Fruit fly (Drosophila melanogaster): ENCODE measurements around the gene Ccdc39.

Ccdc39 gene

dm6 chr3R:4813172-4813716, 28.7 kb upstream of the Ccdc39 start (continued):
- TF ChIP-seq CG12219 (GFP tag; optimal IDR thresholded peaks at IDR 0.05) (peak; percentile 71), cas (GFP tag; IDR thresholded peaks at IDR 0.05) (peak; percentile 43; the same call in 1 of the 2 replicates), Sry-δ (GFP tag; optimal IDR thresholded peaks at IDR 0.05) (peak; percentile 76), hb (GFP tag; IDR thresholded peaks at IDR 0.05; ENCODE audit: partially characterized antibody) (no peak), Six4 (GFP tag; optimal IDR thresholded peaks at IDR 0.05) (peak; percentile 19), btn (GFP tag; optimal IDR thresholded peaks at IDR 0.05) (no peak), Dbx (GFP tag; IDR thresholded peaks at IDR 0.05) (peak; percentile 70; the same call in 2 of the 3 replicates), lbe (GFP tag; optimal IDR thresholded peaks at IDR 0.05) (peak; percentile 45), HmgD (GFP tag; optimal IDR thresholded peaks at IDR 0.05) (no peak), Dip2 (GFP tag; IDR thresholded peaks at IDR 0.05) (no peak), lilli (GFP tag; optimal IDR thresholded peaks at IDR 0.05) (peak; percentile 46), CG9932 (GFP tag; IDR thresholded peaks at IDR 0.05) (no peak; the same call in none of the 2 replicates), z (GFP tag; IDR thresholded peaks at IDR 0.05) (no peak), mld (GFP tag; IDR thresholded peaks at IDR 0.05; ENCODE audit: partially characterized antibody) (peak; percentile 7; the same call in 1 of the 3 replicates), sd (tag; optimal IDR thresholded peaks at IDR 0.05) (peak; percentile 32), CG3726 (GFP tag; IDR thresholded peaks at IDR 0.05) (no peak), pho (GFP tag; optimal IDR thresholded peaks at IDR 0.05) (peak; percentile 1), prd (optimal IDR thresholded peaks at IDR 0.05) (no peak), prd (GFP tag; IDR thresholded peaks at IDR 0.05) (peak; percentile 74), CG4424 (GFP tag; optimal IDR thresholded peaks at IDR 0.05) (peak; percentile 2), croc (GFP tag; conservative IDR thresholded peaks at IDR 0.05) (peak; percentile 43), CG10543 (GFP tag; optimal IDR thresholded peaks at IDR 0.05) (peak; percentile 76), CG16813 (GFP tag; IDR thresholded peaks at IDR 0.05; ENCODE audit: partially characterized antibody) (peak; percentile 79), row (GFP tag; IDR thresholded peaks at IDR 0.05) (peak; percentile 92), shn (GFP tag; optimal IDR thresholded peaks at IDR 0.05) (peak; percentile 13), Med (GFP tag) (peak; percentile 89), CG13296 (GFP tag; optimal IDR thresholded peaks at IDR 0.05) (peak; percentile 86), BEAF-32 (GFP tag; optimal IDR thresholded peaks at IDR 0.05) (peak; percentile 79), so (GFP tag; IDR thresholded peaks at IDR 0.05) (peak; percentile 54; the same call in 2 of the 3 replicates), CG7745 (tag; optimal IDR thresholded peaks at IDR 0.05) (peak; percentile 89), Bteb2 (GFP tag; optimal IDR thresholded peaks at IDR 0.05) (peak; percentile 5), HLH4C (GFP tag; IDR thresholded peaks at IDR 0.05; ENCODE audit: partially characterized antibody) (peak; percentile 55), CG12104 (GFP tag; optimal IDR thresholded peaks at IDR 0.05) (peak; percentile 49), CG42726 (GFP tag; IDR thresholded peaks at IDR 0.05; ENCODE audit: partially characterized antibody) (peak; percentile 71; the same call in 1 of the 2 replicates), CG30020 (tag; optimal IDR thresholded peaks at IDR 0.05) (peak; percentile 96), pnt (GFP tag; optimal IDR thresholded peaks at IDR 0.05) (no peak), CG9609 (GFP tag; optimal IDR thresholded peaks at IDR 0.05) (peak; percentile 6), crc (GFP tag; optimal IDR thresholded peaks at IDR 0.05) (no peak), ttk (GFP tag; IDR thresholded peaks at IDR 0.05) (no peak), bbx (GFP tag; IDR thresholded peaks at IDR 0.05; ENCODE audit: partially characterized antibody) (peak; percentile 71), tll (GFP tag; optimal IDR thresholded peaks at IDR 0.05) (peak in 1 of 2 experiments; percentile 64), sob (GFP tag; IDR thresholded peaks at IDR 0.05) (peak; percentile 69), Nf-YA (GFP tag; IDR thresholded peaks at IDR 0.05) (peak; percentile 49), Hr51 (GFP tag; optimal IDR thresholded peaks at IDR 0.05) (peak in 1 of 2 experiments; percentile 35), gce (GFP tag; IDR thresholded peaks at IDR 0.05) (peak; percentile 68; the same call in 1 of the 3 replicates), ATbp (GFP tag; optimal IDR thresholded peaks at IDR 0.05) (peak; percentile 86), HLH3B (GFP tag; IDR thresholded peaks at IDR 0.05) (peak; percentile 39; the same call in 1 of the 2 replicates), CG14860 (GFP tag; IDR thresholded peaks at IDR 0.05; ENCODE audit: partially characterized antibody) (peak; percentile 43; the same call in 2 of the 3 replicates), Dp (GFP tag; optimal IDR thresholded peaks at IDR 0.05) (no peak)
